Worm (Caenorhabditis elegans) whole organism, young adult: Measurements from ENCODE around the gene ets-6.
A peak's percentile ranks its signal among the peaks of the same experiment; 100 is the strongest.

Experiments used
- C06A6.2 ChIP-seq: fragments of 200-800 bp; sonication (Bioruptor generic); conservative IDR thresholded peaks from 2 replicates; pipeline ENCODE4 v1.3.6; 2022; ENCODE audit warnings: missing genetic modification characterization, missing compliant biosample characterization
- D2030.7 ChIP-seq: fragments of 200-800 bp; sonication (Bioruptor generic); IDR thresholded peaks from 2 replicates; pipeline ENCODE4 v1.3.6; 2022; ENCODE audit warnings: missing genetic modification reagents, missing genetic modification characterization, missing compliant biosample characterization
- F10E7.11 ChIP-seq: sonication (generic microtip); optimal IDR thresholded peaks from 2 replicates; lab custom pipeline; 2017; ENCODE audit warnings: mild to moderate bottlenecking, missing genetic modification characterization, moderate library complexity, missing compliant biosample characterization
- F33H1.4 ChIP-seq: fragments of 200-800 bp; sonication (Bioruptor generic); IDR thresholded peaks from 2 replicates; pipeline ENCODE4 v1.3.6; 2022; ENCODE audit warnings: missing genetic modification reagents, missing genetic modification characterization, missing compliant biosample characterization
- F52B5.7 ChIP-seq: sonication (generic microtip); optimal IDR thresholded peaks from 2 replicates; lab custom pipeline; 2016; ENCODE audit warnings: mild to moderate bottlenecking, missing genetic modification characterization, missing compliant biosample characterization
- F57C9.4 ChIP-seq: sonication (generic microtip); optimal IDR thresholded peaks from 2 replicates; lab custom pipeline; 2017; ENCODE audit warnings: mild to moderate bottlenecking, missing genetic modification characterization, missing compliant biosample characterization
- T07F8.4 ChIP-seq: sonication (generic microtip); optimal IDR thresholded peaks from 2 replicates; lab custom pipeline; 2016; ENCODE audit warnings: mild to moderate bottlenecking, missing genetic modification characterization, moderate library complexity, missing compliant biosample characterization
- T26A5.8 ChIP-seq: sonication (generic microtip); optimal IDR thresholded peaks from 2 replicates; lab custom pipeline; 2016; ENCODE audit warnings: missing genetic modification characterization, missing compliant biosample characterization
- Y79H2A.3 ChIP-seq: fragments of 200-800 bp; sonication (Bioruptor generic); conservative IDR thresholded peaks from 2 replicates; pipeline ENCODE4 v1.3.6; 2022; ENCODE audit warnings: missing genetic modification reagents, missing genetic modification characterization, missing compliant biosample characterization
- ZK185.1 ChIP-seq: sonication (generic microtip); optimal IDR thresholded peaks from 2 replicates; lab custom pipeline; 2016; ENCODE audit warnings: mild to moderate bottlenecking, missing genetic modification characterization, missing compliant biosample characterization; ENCODE audit not compliant: poor library complexity, severe bottlenecking
- atf-7 ChIP-seq: sonication (generic microtip); optimal IDR thresholded peaks from 2 replicates; lab custom pipeline; 2017; ENCODE audit warnings: mild to moderate bottlenecking, missing genetic modification characterization, missing compliant biosample characterization
- attf-3 ChIP-seq: fragments of 200-800 bp; sonication (Bioruptor generic); conservative IDR thresholded peaks from 2 replicates; pipeline ENCODE4 v1.3.6; 2022; ENCODE audit warnings: missing genetic modification reagents, missing genetic modification characterization, missing compliant biosample characterization
- attf-5 ChIP-seq: fragments of 200-800 bp; sonication (Bioruptor generic); optimal IDR thresholded peaks from 2 replicates; lab custom pipeline; 2018; ENCODE audit warnings: mild to moderate bottlenecking, missing genetic modification characterization, missing compliant biosample characterization
- bed-2 ChIP-seq: fragments of 200-800 bp; sonication (Bioruptor generic); IDR thresholded peaks from 2 replicates; pipeline ENCODE4 v1.3.6; 2022; ENCODE audit warnings: missing genetic modification reagents, missing genetic modification characterization, missing compliant biosample characterization
- ccch-3 ChIP-seq: fragments of 200-800 bp; sonication (Bioruptor generic); optimal IDR thresholded peaks from 2 replicates; lab custom pipeline; 2018; ENCODE audit warnings: mild to moderate bottlenecking, missing genetic modification characterization, missing compliant biosample characterization
- ceh-40 ChIP-seq: fragments of 200-800 bp; sonication (Bioruptor generic); IDR thresholded peaks from 2 replicates; pipeline ENCODE4 v1.3.6; 2022; ENCODE audit warnings: missing genetic modification characterization, missing compliant biosample characterization
- ceh-58 ChIP-seq: fragments of 200-800 bp; sonication (Bioruptor generic); IDR thresholded peaks from 2 replicates; pipeline ENCODE4 v1.3.6; 2022; ENCODE audit warnings: missing genetic modification characterization, missing compliant biosample characterization
- dox-1 ChIP-seq: fragments of 200-800 bp; sonication (Bioruptor generic); IDR thresholded peaks from 2 replicates; pipeline ENCODE4 v1.3.6; 2022; ENCODE audit warnings: missing genetic modification reagents, missing genetic modification characterization, missing compliant biosample characterization
- egl-44 ChIP-seq: fragments of 200-800 bp; sonication (Bioruptor generic); IDR thresholded peaks from 2 replicates; pipeline ENCODE4 v1.3.6; 2022; ENCODE audit warnings: missing genetic modification reagents, missing genetic modification characterization, missing compliant biosample characterization
- egrh-3 ChIP-seq: fragments of 200-800 bp; sonication (Bioruptor generic); IDR thresholded peaks from 2 replicates; pipeline ENCODE4 v1.3.6; 2022; ENCODE audit warnings: missing genetic modification reagents, missing genetic modification characterization, missing compliant biosample characterization
- ekl-4 ChIP-seq: fragments of 200-800 bp; sonication (Bioruptor generic); IDR thresholded peaks from 2 replicates; pipeline ENCODE4 v1.3.6; 2022; ENCODE audit warnings: missing genetic modification reagents, missing genetic modification characterization, missing compliant biosample characterization
- him-1 ChIP-seq: sonication (generic microtip); optimal IDR thresholded peaks from 2 replicates; lab custom pipeline; 2016; ENCODE audit warnings: missing genotype, missing genetic modification reagents, missing genetic modification characterization, missing compliant biosample characterization
- hsf-1 ChIP-seq: fragments of 200-800 bp; sonication (Bioruptor generic); IDR thresholded peaks from 2 replicates; pipeline ENCODE4 v1.3.6; 2022; ENCODE audit warnings: missing genetic modification reagents, missing genetic modification characterization, missing compliant biosample characterization
- let-526 ChIP-seq: fragments of 200-800 bp; sonication (Bioruptor generic); IDR thresholded peaks from 2 replicates; pipeline ENCODE4 v1.3.6; 2022; ENCODE audit warnings: missing genetic modification reagents, missing genetic modification characterization, missing compliant biosample characterization
- lin-35 ChIP-seq, 3 experiments: fragments of 150-350 bp in 2 of 3; sonication (generic microtip) in 1 of 3; optimal IDR thresholded peaks; 2 replicates each; lab custom pipeline; 2014 to 2018; ENCODE audit warnings: missing biosample characterization in 3 of 3, missing genetic modification characterization in 3 of 3, missing genetic modification reagents in 3 of 3
- lin-54 ChIP-seq: fragments of 200-800 bp; sonication (Bioruptor generic); optimal IDR thresholded peaks from 2 replicates; lab custom pipeline; 2018; ENCODE audit warnings: mild to moderate bottlenecking, missing genetic modification characterization, missing compliant biosample characterization
- lsl-1 ChIP-seq: fragments of 200-800 bp; sonication (Bioruptor generic); optimal IDR thresholded peaks from 2 replicates; lab custom pipeline; 2018; ENCODE audit warnings: mild to moderate bottlenecking, missing genetic modification characterization, moderate library complexity, missing compliant biosample characterization
- madf-10 ChIP-seq: sonication (generic microtip); optimal IDR thresholded peaks from 2 replicates; lab custom pipeline; 2016; ENCODE audit warnings: mild to moderate bottlenecking, missing genetic modification characterization, missing compliant biosample characterization
- pbrm-1 ChIP-seq: fragments of 200-800 bp; sonication (Bioruptor generic); IDR thresholded peaks from 2 replicates; pipeline ENCODE4 v1.3.6; 2022; ENCODE audit warnings: missing genetic modification reagents, missing genetic modification characterization, missing compliant biosample characterization
- pha-4 ChIP-seq: fragments of 150-350 bp; sonication (generic microtip); optimal IDR thresholded peaks from 2 replicates; lab custom pipeline; 2014; ENCODE audit warnings: missing biosample characterization, missing genetic modification reagents, missing genetic modification characterization
- rec-8 ChIP-seq, 2 experiments: sonication (generic microtip); optimal IDR thresholded peaks; 2 replicates each; lab custom pipeline; 2016; ENCODE audit warnings: mild to moderate bottlenecking in 2 of 2, missing genetic modification characterization in 2 of 2, missing genetic modification reagents in 2 of 2, missing genotype in 2 of 2, missing biosample characterization in 1 of 2, missing compliant biosample characterization in 1 of 2, moderate library complexity in 1 of 2
- rpc-1 ChIP-seq, 2 experiments: fragments of 150-350 bp in 1 of 2; sonication (generic microtip) in 1 of 2; optimal IDR thresholded peaks; 2 replicates each; lab custom pipeline; 2014 to 2018; ENCODE audit warnings: missing biosample characterization in 1 of 2, missing genetic modification characterization in 1 of 2, missing genetic modification reagents in 1 of 2, missing genotype in 1 of 2
- sdz-38 ChIP-seq: sonication (generic microtip); optimal IDR thresholded peaks from 2 replicates; lab custom pipeline; 2016; ENCODE audit warnings: missing genotype, missing genetic modification characterization, missing compliant biosample characterization
- snpc-4 ChIP-seq, 5 experiments: fragments of 150-350 bp in 1 of 5; sonication (generic microtip) in 4 of 5; optimal IDR thresholded peaks; 2 replicates each; lab custom pipeline; 2014 to 2018; ENCODE audit warnings: missing genetic modification characterization in 5 of 5, missing biosample characterization in 3 of 5, antibody characterized with exemption in 2 of 5, mild to moderate bottlenecking in 2 of 5, missing compliant biosample characterization in 2 of 5, missing genotype in 2 of 5, moderate library complexity in 2 of 5, missing genetic modification reagents in 1 of 5
- tbp1 ChIP-seq: fragments of 200-800 bp; sonication (Bioruptor generic); optimal IDR thresholded peaks from 2 replicates; lab custom pipeline; 2018; ENCODE audit warnings: mild to moderate bottlenecking, missing genetic modification characterization, missing compliant biosample characterization
- tbx-9 ChIP-seq: sonication (generic microtip); optimal IDR thresholded peaks from 2 replicates; lab custom pipeline; 2016; ENCODE audit warnings: borderline replicate concordance, missing genetic modification characterization, inconsistent platforms, missing compliant biosample characterization
- unc-62 ChIP-seq: fragments of 150-350 bp; optimal IDR thresholded peaks from 2 replicates; lab custom pipeline; 2014; ENCODE audit warnings: missing biosample characterization, missing genetic modification reagents, missing genetic modification characterization
- zim-3 ChIP-seq: sonication (generic microtip); optimal IDR thresholded peaks from 2 replicates; lab custom pipeline; 2017; ENCODE audit warnings: mild to moderate bottlenecking, missing genetic modification characterization, moderate library complexity, missing compliant biosample characterization
- ztf-18 ChIP-seq: sonication (generic microtip); optimal IDR thresholded peaks from 2 replicates; lab custom pipeline; 2016; ENCODE audit warnings: missing genotype, mild to moderate bottlenecking, missing genetic modification characterization, missing compliant biosample characterization
- ztf-22 ChIP-seq: fragments of 200-800 bp; sonication (Bioruptor generic); optimal IDR thresholded peaks from 2 replicates; lab custom pipeline; 2018; ENCODE audit warnings: mild to moderate bottlenecking, missing genetic modification characterization, moderate library complexity, missing compliant biosample characterization

ets-6 gene

DNA sequence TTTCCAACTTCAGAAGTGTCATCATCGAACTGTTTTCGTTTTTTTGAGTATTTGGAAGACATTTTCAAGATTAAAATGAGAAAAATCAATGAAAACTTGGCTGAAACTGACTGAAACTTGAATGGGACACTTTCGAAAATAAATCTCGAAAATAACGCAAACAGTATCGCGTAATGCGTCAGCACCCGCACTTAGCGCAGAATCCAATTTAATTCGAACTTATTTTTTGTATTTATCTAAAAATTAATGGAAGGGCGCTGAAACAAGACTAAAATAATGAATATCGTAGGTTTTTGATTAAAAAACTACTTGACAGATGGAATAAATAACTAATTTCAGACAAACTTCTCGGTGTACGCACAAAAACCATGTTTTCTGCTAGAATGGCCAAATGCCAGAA, 4.8 kb downstream of the ets-6 start, which contains the start of the genes snu-66 and ints-9 (continued):
- TF ChIP-seq lin-35 (GFP tag; optimal IDR thresholded peaks at IDR 0.05; lab: Kevin White, UChicago) (peak in 1 of 3 experiments; percentile 75), let-526 (GFP tag; lab: Robert Waterston, UW) (no peak), zim-3 (tag; lab: Kevin White, UChicago) (no peak), egl-44 (GFP tag; lab: Robert Waterston, UW) (no peak), lsl-1 (GFP tag; lab: Kevin White, UChicago) (peak; percentile 41), ccch-3 (no peak), T07F8.4 (tag; lab: Kevin White, UChicago) (no peak), hsf-1 (GFP tag; lab: Robert Waterston, UW) (peak; percentile 53), unc-62 (GFP tag; lab: Kevin White, UChicago) (no peak), madf-10 (tag; lab: Kevin White, UChicago) (no peak), T26A5.8 (no peak), ceh-40 (GFP tag; lab: Robert Waterston, UW) (no peak), D2030.7 (GFP tag; lab: Robert Waterston, UW) (no peak), ztf-18 (peak; percentile 93), lin-54 (GFP tag; lab: Kevin White, UChicago) (peak; percentile 48), tbp1 (peak; percentile 15), ZK185.1 (tag; lab: Kevin White, UChicago) (peak; percentile 46), F52B5.7 (no peak), F33H1.4 (GFP tag; lab: Robert Waterston, UW) (peak; percentile 40), pbrm-1 (peak; percentile 7; the same call in 1 of the 2 replicates), pha-4 (tag; lab: Kevin White, UChicago) (no peak), tbx-9 (tag; lab: Kevin White, UChicago) (no peak), ztf-22 (GFP tag; lab: Kevin White, UChicago) (no peak), attf-5 (GFP tag; lab: Kevin White, UChicago) (peak; percentile 65), him-1 (tag; lab: Kevin White, UChicago) (no peak), F57C9.4 (tag; lab: Kevin White, UChicago) (no peak), ceh-58 (GFP tag; lab: Robert Waterston, UW) (no peak), C06A6.2 (GFP tag; lab: Robert Waterston, UW) (no peak), bed-2 (no peak), rec-8 (tag; optimal IDR thresholded peaks at IDR 0.05; lab: Kevin White, UChicago) (no peak), Y79H2A.3 (GFP tag; lab: Robert Waterston, UW) (no peak), snpc-4 (GFP tag; optimal IDR thresholded peaks at IDR 0.05; lab: Kevin White, UChicago) (no peak), snpc-4 (tag; optimal IDR thresholded peaks at IDR 0.05; lab: Kevin White, UChicago) (peak in 2 of 4 experiments; percentile 34 to 47), sdz-38 (no peak)

- TF ChIP-seq ZK185.1 (tag; lab: Kevin White, UChicago) (no peak), attf-3 (no peak), dox-1 (GFP tag; lab: Robert Waterston, UW) (no peak), F33H1.4 (GFP tag; lab: Robert Waterston, UW) (no peak), rpc-1 (optimal IDR thresholded peaks at IDR 0.05; lab: Kevin White, UChicago) (no peak), rpc-1 (tag; optimal IDR thresholded peaks at IDR 0.05; lab: Kevin White, UChicago) (no peak), ekl-4 (no peak), F10E7.11 (tag; lab: Kevin White, UChicago) (no peak), egrh-3 (no peak), atf-7 (tag; lab: Kevin White, UChicago) (no peak), lsl-1 (GFP tag; lab: Kevin White, UChicago) (no peak), hsf-1 (GFP tag; lab: Robert Waterston, UW) (no peak)
- TF ChIP-seq, all 124 proteins: peak for 0
These were observed 9.4 kb downstream of the ets-6 start, which contains the start of gene F19F10.14 for ce11 chrV:7570955-7571354. Gene F19F10.14, minus strand, starts transcription at chrV:7571055.
